Worm (Caenorhabditis elegans): Measurements from ENCODE around the gene cisd-1.

The cisd-1 gene

ce11 chrII:11453025-11453424, 16.4 kb downstream of the cisd-1 start, which contains the start of gene rsp-1 (continued):
- TF ChIP-seq hmg-11 (tag; optimal IDR thresholded peaks at IDR 0.05), result peak; percentile 80
- peak; percentile 85 for TF ChIP-seq egl-5 (tag; optimal IDR thresholded peaks at IDR 0.05)

DNA sequence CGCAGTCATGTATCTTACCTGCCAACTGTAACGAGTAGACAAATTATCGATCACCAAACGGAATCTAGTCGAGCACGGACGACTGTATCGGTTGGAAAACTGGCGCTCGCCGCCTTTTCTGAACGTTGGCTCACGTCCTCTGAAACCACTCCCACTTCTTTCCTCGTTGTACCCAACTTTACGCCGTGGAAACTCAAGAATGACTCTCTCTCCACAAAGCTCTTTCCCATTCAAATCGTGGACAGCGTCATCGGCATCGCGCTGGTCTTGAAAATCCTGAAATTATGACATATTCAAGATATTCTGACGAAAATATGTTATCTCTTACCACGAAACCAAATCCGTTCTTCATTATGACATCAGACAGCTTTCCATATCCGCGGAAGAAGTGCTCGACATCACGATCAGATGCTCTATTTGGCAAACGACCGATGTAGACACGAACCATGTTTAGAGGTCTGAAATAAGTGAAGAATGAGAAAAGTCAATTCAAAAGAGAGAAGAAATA, 16.9 kb downstream of the cisd-1 start, which contains the start of gene rsp-2:
Gene rsp-2, minus strand, starts transcription at position 458 of the 508 bp plus-strand sequence.
- TF ChIP-seq fkh-10 (GFP tag; optimal IDR thresholded peaks at IDR 0.05) (no peak), mdl-1 (tag; optimal IDR thresholded peaks at IDR 0.05) (no peak), mml-1 (tag; optimal IDR thresholded peaks at IDR 0.05) (no peak), R02D3.7 (tag; optimal IDR thresholded peaks at IDR 0.05) (no peak), aly-2 (tag; optimal IDR thresholded peaks at IDR 0.05) (no peak), zag-1 (tag; optimal IDR thresholded peaks at IDR 0.05) (no peak), ceh-9 (tag; optimal IDR thresholded peaks at IDR 0.05) (no peak), nhr-237 (tag; optimal IDR thresholded peaks at IDR 0.05) (no peak), nfya-1 (tag; optimal IDR thresholded peaks at IDR 0.05; ENCODE audit: insufficient read depth) (no peak), daf-12 (tag; optimal IDR thresholded peaks at IDR 0.05) (no peak), elt-2 (tag; optimal IDR thresholded peaks at IDR 0.05) (no peak), fkh-2 (tag; optimal IDR thresholded peaks at IDR 0.05) (no peak), nhr-67 (tag; optimal IDR thresholded peaks at IDR 0.05) (no peak), snpc-4 (tag; optimal IDR thresholded peaks at IDR 0.05) (no peak), egl-5 (tag; optimal IDR thresholded peaks at IDR 0.05) (no peak), nhr-23 (tag; optimal IDR thresholded peaks at IDR 0.05) (no peak), nhr-12 (tag; optimal IDR thresholded peaks at IDR 0.05) (no peak), ztf-11 (tag; optimal IDR thresholded peaks at IDR 0.05) (no peak)

DNA sequence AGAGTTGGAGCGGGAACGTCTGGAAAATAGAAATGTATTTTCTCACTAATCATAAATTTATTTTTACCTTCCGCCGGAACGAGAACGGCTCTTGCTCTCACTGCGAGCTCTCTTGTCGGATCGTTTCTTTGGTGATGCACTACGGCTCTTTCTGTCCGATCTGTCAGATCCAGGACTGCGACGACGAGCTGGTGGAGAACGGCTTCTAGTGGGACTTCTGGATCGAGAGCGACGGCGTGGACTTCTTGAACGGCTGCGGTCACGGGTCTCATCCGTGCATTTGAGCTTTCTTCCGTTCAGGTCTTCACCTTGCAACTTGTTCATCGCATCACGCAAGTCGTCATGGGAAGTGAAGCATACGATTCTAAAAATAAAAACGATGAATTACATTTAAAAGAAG, 17.7 kb downstream of the cisd-1 start:
- TF ChIP-seq elt-3 (tag; optimal IDR thresholded peaks at IDR 0.05), result no peak
- no peak for TF ChIP-seq ceh-82 (tag; optimal IDR thresholded peaks at IDR 0.05)
- TF ChIP-seq eor-1 (tag; optimal IDR thresholded peaks at IDR 0.05), result no peak
- TF ChIP-seq elt-1 (tag; optimal IDR thresholded peaks at IDR 0.05), result no peak
- TF ChIP-seq R02D3.7 (tag; optimal IDR thresholded peaks at IDR 0.05), result no peak
- TF ChIP-seq unc-39 (tag; optimal IDR thresholded peaks at IDR 0.05), result no peak
- TF ChIP-seq aly-2 (tag; optimal IDR thresholded peaks at IDR 0.05), result no peak
- no peak for TF ChIP-seq nhr-25 (tag; optimal IDR thresholded peaks at IDR 0.05)
- TF ChIP-seq nhr-237 (tag; optimal IDR thresholded peaks at IDR 0.05), result no peak
- TF ChIP-seq nhr-76 (tag; optimal IDR thresholded peaks at IDR 0.05), result no peak

- TF ChIP-seq fkh-10 (GFP tag; optimal IDR thresholded peaks at IDR 0.05) (no peak), elt-2 (tag; optimal IDR thresholded peaks at IDR 0.05) (no peak), eor-1 (tag; optimal IDR thresholded peaks at IDR 0.05) (no peak)
Measured at ce11 chrII:11450882-11451281, 18.5 kb downstream of the cisd-1 start.

ce11 chrII:11448753-11449152, 20.7 kb downstream of the cisd-1 start, which contains the start of gene W02B12.1:
Gene W02B12.1 (plus strand): TSS chrII:11449021.
- no peak for TF ChIP-seq ceh-82 (tag; optimal IDR thresholded peaks at IDR 0.05)
- peak; percentile 72 for TF ChIP-seq pqm-1 (tag; optimal IDR thresholded peaks at IDR 0.05)
- TF ChIP-seq nhr-43 (tag; optimal IDR thresholded peaks at IDR 0.05; ENCODE audit: poor library complexity, severe bottlenecking), result no peak
- no peak for TF ChIP-seq fos-1 (tag; optimal IDR thresholded peaks at IDR 0.05)
- peak; percentile 77 for TF ChIP-seq elt-2 (tag; optimal IDR thresholded peaks at IDR 0.05)
- TF ChIP-seq nhr-11 (tag; optimal IDR thresholded peaks at IDR 0.05), result no peak

- no peak for TF ChIP-seq ztf-4 (tag; optimal IDR thresholded peaks at IDR 0.05)
- TF ChIP-seq sea-2 (GFP tag; optimal IDR thresholded peaks at IDR 0.05), result no peak
- TF ChIP-seq nhr-11 (tag; optimal IDR thresholded peaks at IDR 0.05), result no peak
- TF ChIP-seq nhr-43 (tag; optimal IDR thresholded peaks at IDR 0.05; ENCODE audit: poor library complexity, severe bottlenecking), result no peak
- TF ChIP-seq nhr-23 (tag; optimal IDR thresholded peaks at IDR 0.05), result no peak
- TF ChIP-seq nfya-1 (tag; optimal IDR thresholded peaks at IDR 0.05; ENCODE audit: insufficient read depth), result no peak
- TF ChIP-seq elt-1 (tag; optimal IDR thresholded peaks at IDR 0.05), result no peak
- no peak for TF ChIP-seq nhr-76 (tag; optimal IDR thresholded peaks at IDR 0.05)
- no peak for TF ChIP-seq ztf-11 (tag; optimal IDR thresholded peaks at IDR 0.05)
- TF ChIP-seq nhr-67 (tag; optimal IDR thresholded peaks at IDR 0.05), result no peak
- TF ChIP-seq ama-1 (optimal IDR thresholded peaks at IDR 0.05), result no peak
- no peak for TF ChIP-seq nhr-28 (tag; optimal IDR thresholded peaks at IDR 0.05)
- no peak for TF ChIP-seq nhr-25 (tag; optimal IDR thresholded peaks at IDR 0.05)
- no peak for TF ChIP-seq unc-39 (tag; optimal IDR thresholded peaks at IDR 0.05)
- TF ChIP-seq ceh-16 (tag; optimal IDR thresholded peaks at IDR 0.05), result no peak
- no peak for TF ChIP-seq elt-3 (tag; optimal IDR thresholded peaks at IDR 0.05)
- TF ChIP-seq R02D3.7 (tag; optimal IDR thresholded peaks at IDR 0.05), result no peak
- no peak for TF ChIP-seq ZK546.5 (tag; optimal IDR thresholded peaks at IDR 0.05)
Measured at ce11 chrII:11444973-11445372, 24.5 kb downstream of the cisd-1 start, which contains the start of gene W02B12.13. Gene W02B12.13 (plus strand): TSS chrII:11445273.
